Fruit fly (Drosophila melanogaster) whole organism, prepupa: ENCODE results near the gene Eip78C.

Experiments used
- Blimp-1 ChIP-seq: fragments of 200-800 bp; sonication (Bioruptor generic); optimal IDR thresholded peaks from 3 replicates; lab custom pipeline; 2017; ENCODE audit warnings: missing biosample characterization, missing genetic modification characterization, mild to moderate bottlenecking, moderate library complexity, missing genetic modification reagents
- CG10631 ChIP-seq: fragments of 200-800 bp; sonication (Bioruptor generic); optimal IDR thresholded peaks from 2 replicates; lab custom pipeline; 2016; ENCODE audit warnings: missing biosample characterization, missing genetic modification characterization
- CG10669 ChIP-seq: fragments of 200-800 bp; sonication (Bioruptor generic); optimal IDR thresholded peaks from 3 replicates; lab custom pipeline; 2018; ENCODE audit warnings: missing biosample characterization, mild to moderate bottlenecking, missing genetic modification characterization, moderate library complexity
- CG11294 ChIP-seq: fragments of 200-800 bp; sonication (Bioruptor generic); IDR thresholded peaks from 2 replicates; pipeline ENCODE4 v1.3.6; 2022; ENCODE audit warnings: missing biosample characterization, missing genetic modification characterization
- CG11762 ChIP-seq: fragments of 200-800 bp; sonication (Bioruptor generic); optimal IDR thresholded peaks from 3 replicates; lab custom pipeline; 2016; ENCODE audit warnings: missing biosample characterization, missing genetic modification characterization; ENCODE audit not compliant: insufficient read depth
- CG15336 ChIP-seq: fragments of 200-800 bp; sonication (Bioruptor generic); IDR thresholded peaks from 2 replicates; pipeline ENCODE4 v1.3.6; 2022; ENCODE audit warnings: missing biosample characterization, missing genetic modification characterization
- CG1621 ChIP-seq: fragments of 200-800 bp; sonication (Bioruptor generic); optimal IDR thresholded peaks from 3 replicates; lab custom pipeline; 2018; ENCODE audit warnings: missing biosample characterization, mild to moderate bottlenecking, missing genetic modification characterization
- CG16779 ChIP-seq: fragments of 200-800 bp; sonication (Bioruptor generic); optimal IDR thresholded peaks from 3 replicates; lab custom pipeline; 2017; ENCODE audit warnings: missing biosample characterization, mild to moderate bottlenecking, missing genetic modification characterization
- CG3032 ChIP-seq: fragments of 200-800 bp; optimal IDR thresholded peaks from 2 replicates; lab custom pipeline; 2019; ENCODE audit warnings: missing biosample characterization, mild to moderate bottlenecking, missing genetic modification characterization, moderate library complexity
- CG31627 ChIP-seq: fragments of 200-800 bp; sonication (Bioruptor generic); optimal IDR thresholded peaks from 3 replicates; lab custom pipeline; 2016; ENCODE audit warnings: missing biosample characterization, missing genetic modification characterization
- CG32006 ChIP-seq: fragments of 200-800 bp; sonication (Bioruptor generic); optimal IDR thresholded peaks from 3 replicates; lab custom pipeline; 2017; ENCODE audit warnings: missing biosample characterization, mild to moderate bottlenecking, missing genetic modification characterization
- CG34406 ChIP-seq: fragments of 200-800 bp; sonication (Bioruptor generic); optimal IDR thresholded peaks from 3 replicates; lab custom pipeline; 2016; ENCODE audit warnings: missing biosample characterization, missing genetic modification characterization
- CG3919 ChIP-seq: fragments of 200-800 bp; sonication (Bioruptor generic); optimal IDR thresholded peaks from 3 replicates; lab custom pipeline; 2016; ENCODE audit warnings: missing biosample characterization, missing genetic modification characterization
- CG6276 ChIP-seq: fragments of 200-800 bp; sonication (Bioruptor generic); optimal IDR thresholded peaks from 2 replicates; lab custom pipeline; 2017; ENCODE audit warnings: missing biosample characterization, mild to moderate bottlenecking, missing genetic modification characterization
- CG6792 ChIP-seq: fragments of 200-800 bp; sonication (Bioruptor generic); optimal IDR thresholded peaks from 3 replicates; lab custom pipeline; 2016; ENCODE audit warnings: missing biosample characterization, missing genetic modification characterization
- CG6808 ChIP-seq: fragments of 200-800 bp; sonication (Bioruptor generic); optimal IDR thresholded peaks from 3 replicates; lab custom pipeline; 2017; ENCODE audit warnings: missing biosample characterization, missing genetic modification characterization, mild to moderate bottlenecking, moderate library complexity, missing genetic modification reagents
- CG6854 ChIP-seq: fragments of 200-800 bp; sonication (Bioruptor generic); optimal IDR thresholded peaks from 2 replicates; lab custom pipeline; 2017; ENCODE audit warnings: missing biosample characterization, mild to moderate bottlenecking, missing genetic modification characterization
- CG7368 ChIP-seq: fragments of 200-800 bp; sonication (Bioruptor generic); optimal IDR thresholded peaks from 3 replicates; lab custom pipeline; 2016; ENCODE audit warnings: missing biosample characterization, missing genetic modification characterization
- CG8119 ChIP-seq: fragments of 200-800 bp; sonication (Bioruptor generic); IDR thresholded peaks from 3 replicates; pipeline ENCODE4 v1.3.6; 2022; ENCODE audit warnings: missing biosample characterization, missing genetic modification characterization
- CG8319 ChIP-seq: fragments of 200-800 bp; sonication (Bioruptor generic); optimal IDR thresholded peaks from 3 replicates; lab custom pipeline; 2016; ENCODE audit warnings: missing biosample characterization, missing genetic modification characterization
- CG8632 ChIP-seq: fragments of 200-800 bp; sonication (Bioruptor generic); optimal IDR thresholded peaks from 3 replicates; lab custom pipeline; 2016; ENCODE audit warnings: missing biosample characterization, missing genetic modification characterization
- CG9139 ChIP-seq: fragments of 200-800 bp; sonication (Bioruptor generic); optimal IDR thresholded peaks from 3 replicates; lab custom pipeline; 2017; ENCODE audit warnings: missing biosample characterization, mild to moderate bottlenecking, missing genetic modification characterization
- Eip78C ChIP-seq: fragments of 200-800 bp; sonication (Bioruptor generic); peaks from one replicate; lab custom pipeline; 2016; ENCODE audit warnings: missing biosample characterization, missing genetic modification characterization
- Eip93F ChIP-seq: fragments of 200-800 bp; sonication (Bioruptor generic); optimal IDR thresholded peaks from 2 replicates; lab custom pipeline; 2016; ENCODE audit warnings: missing biosample characterization, mild to moderate bottlenecking, missing genetic modification characterization
- Ets96B ChIP-seq: fragments of 200-800 bp; optimal IDR thresholded peaks from 2 replicates; lab custom pipeline; 2019; ENCODE audit warnings: missing biosample characterization, mild to moderate bottlenecking, missing genetic modification characterization, moderate library complexity
- Gug ChIP-seq: fragments of 200-800 bp; sonication (Bioruptor generic); IDR thresholded peaks from 2 replicates; pipeline ENCODE4 v1.3.6; 2022; ENCODE audit warnings: missing biosample characterization, missing genetic modification characterization
- Hr38 ChIP-seq: sonication (Bioruptor generic); optimal IDR thresholded peaks from 2 replicates; lab custom pipeline; 2016; ENCODE audit warnings: missing biosample characterization, missing genetic modification characterization
- Hr39 ChIP-seq: fragments of 200-800 bp; sonication (Bioruptor generic); optimal IDR thresholded peaks from 2 replicates; lab custom pipeline; 2016; ENCODE audit warnings: missing biosample characterization, missing genetic modification characterization
- Hr4 ChIP-seq: fragments of 200-800 bp; sonication (Bioruptor generic); optimal IDR thresholded peaks from 3 replicates; lab custom pipeline; 2016; ENCODE audit warnings: missing biosample characterization, missing genetic modification characterization
- Lpt ChIP-seq: fragments of 200-800 bp; sonication (Bioruptor generic); optimal IDR thresholded peaks from 3 replicates; lab custom pipeline; 2016; ENCODE audit warnings: missing biosample characterization, missing genetic modification characterization
- Met ChIP-seq: fragments of 200-800 bp; sonication (Bioruptor generic); optimal IDR thresholded peaks from 3 replicates; lab custom pipeline; 2016; ENCODE audit warnings: missing biosample characterization, missing genetic modification characterization
- Smox ChIP-seq: fragments of 200-800 bp; sonication (Bioruptor generic); optimal IDR thresholded peaks from 3 replicates; lab custom pipeline; 2016; ENCODE audit warnings: missing biosample characterization, missing genetic modification characterization
- Sox102F ChIP-seq: fragments of 200-800 bp; sonication (Bioruptor generic); optimal IDR thresholded peaks from 2 replicates; lab custom pipeline; 2016; ENCODE audit warnings: missing biosample characterization, mild to moderate bottlenecking, missing genetic modification characterization
- Sox14 ChIP-seq: fragments of 200-800 bp; sonication (Bioruptor generic); optimal IDR thresholded peaks from 3 replicates; lab custom pipeline; 2016; ENCODE audit warnings: missing biosample characterization, missing genetic modification characterization
- Sox15 ChIP-seq: fragments of 200-800 bp; sonication (Bioruptor generic); optimal IDR thresholded peaks from 3 replicates; lab custom pipeline; 2016; ENCODE audit warnings: missing biosample characterization, missing genetic modification characterization
- cyc ChIP-seq: fragments of 200-800 bp; sonication (Bioruptor generic); optimal IDR thresholded peaks from 3 replicates; lab custom pipeline; 2016; ENCODE audit warnings: missing biosample characterization, missing genetic modification characterization
- dac ChIP-seq: fragments of 200-800 bp; sonication (Bioruptor generic); optimal IDR thresholded peaks from 2 replicates; lab custom pipeline; 2017; ENCODE audit warnings: missing biosample characterization, mild to moderate bottlenecking, missing genetic modification characterization
- dsx ChIP-seq: fragments of 200-800 bp; optimal IDR thresholded peaks from 3 replicates; lab custom pipeline; 2019; ENCODE audit warnings: missing biosample characterization, mild to moderate bottlenecking, missing genetic modification characterization, moderate library complexity; ENCODE audit not compliant: poor library complexity, severe bottlenecking
- esn ChIP-seq: fragments of 200-800 bp; sonication (Bioruptor generic); optimal IDR thresholded peaks from 2 replicates; lab custom pipeline; 2016; ENCODE audit warnings: missing biosample characterization, mild to moderate bottlenecking, missing genetic modification characterization, moderate library complexity
- fd59A ChIP-seq: fragments of 200-800 bp; sonication (Bioruptor generic); optimal IDR thresholded peaks from 2 replicates; lab custom pipeline; 2017; ENCODE audit warnings: missing biosample characterization, mild to moderate bottlenecking, missing genetic modification characterization, missing genetic modification reagents
- fd85E ChIP-seq: fragments of 200-800 bp; sonication (Bioruptor generic); optimal IDR thresholded peaks from 3 replicates; lab custom pipeline; 2016; ENCODE audit warnings: missing biosample characterization, missing genetic modification characterization
- fkh ChIP-seq: fragments of 200-800 bp; sonication (Bioruptor generic); optimal IDR thresholded peaks from 3 replicates; lab custom pipeline; 2017; ENCODE audit warnings: missing biosample characterization, mild to moderate bottlenecking, missing genetic modification characterization, moderate library complexity
- lz ChIP-seq: fragments of 200-800 bp; sonication (Bioruptor generic); optimal IDR thresholded peaks from 3 replicates; lab custom pipeline; 2016; ENCODE audit warnings: missing biosample characterization, missing genetic modification characterization
- net ChIP-seq: fragments of 200-800 bp; sonication (Bioruptor generic); optimal IDR thresholded peaks from 3 replicates; lab custom pipeline; 2016; ENCODE audit warnings: missing biosample characterization, missing genetic modification characterization
- pdm3 ChIP-seq: fragments of 200-800 bp; sonication (Bioruptor generic); optimal IDR thresholded peaks from 3 replicates; lab custom pipeline; 2016; ENCODE audit warnings: missing biosample characterization, missing genetic modification characterization
- spab ChIP-seq: fragments of 200-800 bp; sonication (Bioruptor generic); optimal IDR thresholded peaks from 2 replicates; lab custom pipeline; 2017; ENCODE audit warnings: missing biosample characterization, mild to moderate bottlenecking, missing genetic modification characterization, missing genetic modification reagents
- svp ChIP-seq: fragments of 200-800 bp; sonication (Bioruptor generic); peaks from one replicate; lab custom pipeline; 2016; ENCODE audit warnings: missing biosample characterization, missing genetic modification characterization
- vri ChIP-seq: fragments of 200-800 bp; sonication (Bioruptor generic); optimal IDR thresholded peaks from 3 replicates; lab custom pipeline; 2016; ENCODE audit warnings: missing biosample characterization, mild to moderate bottlenecking, missing genetic modification characterization

The Eip78C gene

dm6 chr3L:21301737-21302487 lies 75.5 kb downstream of the Eip78C start:
- TF ChIP-seq CG7368 (GFP tag; lab: Kevin White, UChicago) (no peak), Hr39 (no peak), Ets96B (tag; lab: Kevin White, UChicago) (peak; percentile 38), Eip78C (GFP tag; lab: Kevin White, UChicago) (peak; percentile 86), CG6792 (GFP tag; lab: Kevin White, UChicago) (peak; percentile 4), CG11294 (GFP tag; lab: Robert Waterston, UW) (no peak), Sox14 (GFP tag; lab: Kevin White, UChicago) (no peak), cyc (GFP tag; lab: Kevin White, UChicago) (no peak), vri (GFP tag; lab: Kevin White, UChicago) (no peak), net (GFP tag; lab: Kevin White, UChicago) (no peak), CG10631 (GFP tag; lab: Kevin White, UChicago) (no peak), CG6854 (GFP tag; lab: Kevin White, UChicago) (no peak), CG31627 (GFP tag; lab: Kevin White, UChicago) (no peak), fd59A (GFP tag; lab: Kevin White, UChicago) (no peak), Sox15 (GFP tag; lab: Kevin White, UChicago) (no peak), CG34406 (GFP tag; lab: Kevin White, UChicago) (no peak), lz (GFP tag; lab: Kevin White, UChicago) (no peak), CG3032 (peak; percentile 45), CG6276 (GFP tag; lab: Kevin White, UChicago) (no peak), CG8119 (GFP tag; lab: Robert Waterston, UW) (no peak), CG1621 (tag; lab: Kevin White, UChicago) (no peak), Sox102F (GFP tag; lab: Kevin White, UChicago) (no peak), CG11762 (GFP tag; lab: Kevin White, UChicago) (no peak), CG10669 (peak; percentile 3), CG15336 (no peak), Hr4 (GFP tag; lab: Kevin White, UChicago) (no peak), pdm3 (peak; percentile 18), CG8319 (GFP tag; lab: Kevin White, UChicago) (no peak), Gug (no peak), Eip93F (GFP tag; lab: Kevin White, UChicago) (no peak), dsx (GFP tag; lab: Kevin White, UChicago) (peak; percentile 18), Met (GFP tag; lab: Kevin White, UChicago) (no peak), fd85E (GFP tag; lab: Kevin White, UChicago) (no peak), CG32006 (GFP tag; lab: Kevin White, UChicago) (no peak), Blimp-1 (GFP tag; lab: Kevin White, UChicago) (peak; percentile 85), CG8632 (GFP tag; lab: Kevin White, UChicago) (peak; percentile 18), Smox (GFP tag; lab: Kevin White, UChicago) (no peak), Lpt (GFP tag; lab: Kevin White, UChicago) (no peak), Hr38 (GFP tag; lab: Kevin White, UChicago) (no peak), spab (GFP tag; lab: Kevin White, UChicago) (no peak), CG16779 (tag; lab: Kevin White, UChicago) (no peak), dac (GFP tag; lab: Kevin White, UChicago) (no peak), CG3919 (GFP tag; lab: Kevin White, UChicago) (peak; percentile 31), CG9139 (GFP tag; lab: Kevin White, UChicago) (no peak), fkh (no peak), esn (GFP tag; lab: Kevin White, UChicago) (no peak), svp (no peak), CG6808 (GFP tag; lab: Kevin White, UChicago) (peak; percentile 15)
